Fruit fly (Drosophila melanogaster) whole organism, pupa: ENCODE data around the gene CG14883.

Experiments used
- CG10348 ChIP-seq: fragments of 200-800 bp; sonication (Bioruptor generic); IDR thresholded peaks from 2 replicates; pipeline ENCODE4 v1.3.6; 2022; ENCODE audit warnings: missing biosample characterization, missing genetic modification characterization
- CG12605 ChIP-seq: fragments of 200-800 bp; sonication (Bioruptor generic); IDR thresholded peaks from 2 replicates; pipeline ENCODE4 v1.3.6; 2022; ENCODE audit warnings: missing biosample characterization, missing genetic modification characterization
- CG13204 ChIP-seq: fragments of 200-800 bp; sonication (Bioruptor generic); optimal IDR thresholded peaks from 2 replicates; lab custom pipeline; 2018; ENCODE audit warnings: missing biosample characterization, mild to moderate bottlenecking, missing genetic modification characterization, moderate library complexity
- CG14655 ChIP-seq: fragments of 200-800 bp; sonication (Bioruptor generic); optimal IDR thresholded peaks from 3 replicates; lab custom pipeline; 2017; ENCODE audit warnings: mild to moderate bottlenecking, missing biosample characterization, missing genetic modification reagents, missing genetic modification characterization
- CG15710 ChIP-seq: fragments of 200-800 bp; sonication (Bioruptor generic); optimal IDR thresholded peaks from 2 replicates; lab custom pipeline; 2018; ENCODE audit warnings: missing biosample characterization, mild to moderate bottlenecking, missing genetic modification characterization, moderate library complexity
- CG17806 ChIP-seq: fragments of 200-800 bp; sonication (Bioruptor generic); optimal IDR thresholded peaks from 2 replicates; lab custom pipeline; 2018; ENCODE audit warnings: missing biosample characterization, mild to moderate bottlenecking, missing genetic modification characterization, moderate library complexity
- CG32121 ChIP-seq: fragments of 200-800 bp; sonication (Bioruptor generic); IDR thresholded peaks from 2 replicates; pipeline ENCODE4 v1.3.6; 2022; ENCODE audit warnings: missing biosample characterization, missing genetic modification characterization
- CG34367 ChIP-seq: fragments of 200-800 bp; sonication (Bioruptor generic); optimal IDR thresholded peaks from 2 replicates; lab custom pipeline; 2018; ENCODE audit warnings: missing biosample characterization, mild to moderate bottlenecking, missing genetic modification characterization
- CG4496 ChIP-seq: fragments of 200-800 bp; sonication (Bioruptor generic); IDR thresholded peaks from 3 replicates; pipeline ENCODE4 v1.3.6; 2022; ENCODE audit warnings: missing biosample characterization, missing genetic modification characterization
- CG8159 ChIP-seq: fragments of 200-800 bp; sonication (Bioruptor generic); optimal IDR thresholded peaks from 3 replicates; lab custom pipeline; 2018; ENCODE audit warnings: missing biosample characterization, mild to moderate bottlenecking, missing genetic modification characterization, moderate library complexity
- CG8301 ChIP-seq: fragments of 200-800 bp; sonication (Bioruptor generic); optimal IDR thresholded peaks from 2 replicates; lab custom pipeline; 2018; ENCODE audit warnings: missing biosample characterization, mild to moderate bottlenecking, missing genetic modification characterization
- CG9948 ChIP-seq: fragments of 200-800 bp; sonication (Bioruptor generic); optimal IDR thresholded peaks from 2 replicates; lab custom pipeline; 2018; ENCODE audit warnings: missing biosample characterization, mild to moderate bottlenecking, missing genetic modification characterization, moderate library complexity
- D1 ChIP-seq: fragments of 200-800 bp; sonication (Bioruptor generic); optimal IDR thresholded peaks from 2 replicates; lab custom pipeline; 2018; ENCODE audit warnings: missing biosample characterization, mild to moderate bottlenecking, missing genetic modification characterization, moderate library complexity
- EcR ChIP-seq: fragments of 200-800 bp; sonication (Bioruptor generic); optimal IDR thresholded peaks from 3 replicates; lab custom pipeline; 2019; ENCODE audit warnings: missing biosample characterization, missing genetic modification characterization, mild to moderate bottlenecking, moderate library complexity, missing genetic modification reagents
- Ets98B ChIP-seq: fragments of 200-800 bp; sonication (Bioruptor generic); IDR thresholded peaks from 2 replicates; pipeline ENCODE4 v1.3.6; 2022; ENCODE audit warnings: missing biosample characterization, missing genetic modification characterization
- Pif1A ChIP-seq: fragments of 200-800 bp; sonication (Bioruptor generic); optimal IDR thresholded peaks from 3 replicates; lab custom pipeline; 2016; ENCODE audit warnings: missing biosample characterization, missing genetic modification characterization
- Pif1B ChIP-seq: fragments of 200-800 bp; sonication (Bioruptor generic); optimal IDR thresholded peaks from 3 replicates; lab custom pipeline; 2016; ENCODE audit warnings: missing biosample characterization, missing genetic modification characterization
- Snoo ChIP-seq: fragments of 200-800 bp; sonication (Bioruptor generic); optimal IDR thresholded peaks from 3 replicates; lab custom pipeline; 2017; ENCODE audit warnings: missing biosample characterization, mild to moderate bottlenecking, missing genetic modification characterization, inconsistent platforms
- fd96Ca ChIP-seq: fragments of 200-800 bp; sonication (Bioruptor generic); IDR thresholded peaks from 3 replicates; pipeline ENCODE4 v1.3.6; 2022; ENCODE audit warnings: missing biosample characterization, missing genetic modification characterization
- gl ChIP-seq: fragments of 200-800 bp; sonication (Bioruptor generic); optimal IDR thresholded peaks from 2 replicates; lab custom pipeline; 2018; ENCODE audit warnings: missing biosample characterization, mild to moderate bottlenecking, missing genetic modification characterization
- rn ChIP-seq: fragments of 200-800 bp; sonication (Bioruptor generic); IDR thresholded peaks from 2 replicates; pipeline ENCODE4 v1.3.6; 2022; ENCODE audit warnings: missing biosample characterization, missing genetic modification characterization

CG14883 gene

dm6 chr3R:16469501-16470263, 13.8 kb downstream of the CG14883 start, which contains the start of the genes CG42232 and CSN5:
CG42232 (minus strand) TSS chr3R:16469663.
CSN5 (plus strand) TSS chr3R:16470099.
- TF ChIP-seq CG8301 (no peak), Ets98B (GFP tag; lab: Robert Waterston, UW) (no peak), rn (GFP tag; lab: Robert Waterston, UW) (no peak), gl (tag; lab: Kevin White, UChicago) (no peak), D1 (no peak), CG17806 (tag; lab: Kevin White, UChicago) (no peak), CG9948 (tag; lab: Kevin White, UChicago) (no peak), CG13204 (GFP tag; lab: Kevin White, UChicago) (no peak), CG10348 (GFP tag; lab: Robert Waterston, UW) (no peak), CG14655 (GFP tag; lab: Kevin White, UChicago) (no peak), CG12605 (GFP tag; lab: Robert Waterston, UW) (no peak)

- TF ChIP-seq CG4496 (GFP tag; lab: Robert Waterston, UW) (no peak), CG34367 (tag; lab: Kevin White, UChicago) (no peak), CG9948 (tag; lab: Kevin White, UChicago) (no peak), EcR (GFP tag; lab: Kevin White, UChicago) (no peak), CG15710 (tag; lab: Kevin White, UChicago) (no peak), gl (tag; lab: Kevin White, UChicago) (no peak), Ets98B (GFP tag; lab: Robert Waterston, UW) (no peak), Pif1A (GFP tag; lab: Kevin White, UChicago) (no peak), CG12605 (GFP tag; lab: Robert Waterston, UW) (no peak), CG14655 (GFP tag; lab: Kevin White, UChicago) (no peak), D1 (no peak), CG13204 (GFP tag; lab: Kevin White, UChicago) (no peak), CG32121 (GFP tag; lab: Robert Waterston, UW) (no peak)
- TF ChIP-seq, all 21 proteins: peak for 0
Measured at dm6 chr3R:16472301-16472700, 16.4 kb downstream of the CG14883 start, which contains the start of gene Gyc89Da. Gyc89Da (plus strand) TSS chr3R:16472601.

- no peak for TF ChIP-seq Pif1B (GFP tag; lab: Kevin White, UChicago)
- no peak for TF ChIP-seq CG13204 (GFP tag; lab: Kevin White, UChicago)
- TF ChIP-seq Snoo (tag; lab: Kevin White, UChicago) = no peak
Measured at dm6 chr3R:16476472-16476871, 20.6 kb downstream of the CG14883 start.

dm6 chr3R:16477033-16477432, 21.2 kb downstream of the CG14883 start, which contains the start of gene Gyc89Db:
Gyc89Db (plus strand) TSS chr3R:16477110.
- no peak for TF ChIP-seq CG4496 (GFP tag; lab: Robert Waterston, UW)
- TF ChIP-seq fd96Ca (GFP tag; lab: Robert Waterston, UW) = no peak
- TF ChIP-seq CG13204 (GFP tag; lab: Kevin White, UChicago) = no peak
- TF ChIP-seq Snoo (tag; lab: Kevin White, UChicago) = no peak
- no peak for TF ChIP-seq Ets98B (GFP tag; lab: Robert Waterston, UW)
- no peak for TF ChIP-seq CG10348 (GFP tag; lab: Robert Waterston, UW)
- no peak for TF ChIP-seq CG8159 (tag; lab: Kevin White, UChicago)
- no peak for TF ChIP-seq Pif1A (GFP tag; lab: Kevin White, UChicago)
- TF ChIP-seq CG15710 (tag; lab: Kevin White, UChicago) = no peak
- TF ChIP-seq D1 = no peak

- no peak for TF ChIP-seq CG32121 (GFP tag; lab: Robert Waterston, UW)
- no peak for TF ChIP-seq CG9948 (tag; lab: Kevin White, UChicago)
- no peak for TF ChIP-seq D1
- no peak for TF ChIP-seq EcR (GFP tag; lab: Kevin White, UChicago)
- no peak for TF ChIP-seq CG17806 (tag; lab: Kevin White, UChicago)
- TF ChIP-seq Pif1A (GFP tag; lab: Kevin White, UChicago) = no peak
- no peak for TF ChIP-seq CG13204 (GFP tag; lab: Kevin White, UChicago)
- no peak for TF ChIP-seq fd96Ca (GFP tag; lab: Robert Waterston, UW)
- no peak for TF ChIP-seq CG14655 (GFP tag; lab: Kevin White, UChicago)
Measured at dm6 chr3R:16480995-16481394, 25.1 kb downstream of the CG14883 start, which contains the start of gene Dhfr. Dhfr (plus strand) TSS chr3R:16481167.

dm6 chr3R:16482276-16482675, 26.4 kb downstream of the CG14883 start, which contains the start of gene Sdhaf3:
Sdhaf3 (minus strand) TSS chr3R:16482452.
- no peak for TF ChIP-seq gl (tag; lab: Kevin White, UChicago)
- TF ChIP-seq Pif1A (GFP tag; lab: Kevin White, UChicago) = no peak
- TF ChIP-seq rn (GFP tag; lab: Robert Waterston, UW) = no peak
- TF ChIP-seq CG8159 (tag; lab: Kevin White, UChicago) = no peak
- no peak for TF ChIP-seq CG17806 (tag; lab: Kevin White, UChicago)
- no peak for TF ChIP-seq D1
- no peak for TF ChIP-seq CG9948 (tag; lab: Kevin White, UChicago)
- TF ChIP-seq CG15710 (tag; lab: Kevin White, UChicago) = no peak
- TF ChIP-seq Ets98B (GFP tag; lab: Robert Waterston, UW) = no peak
- no peak for TF ChIP-seq CG8301
- TF ChIP-seq CG4496 (GFP tag; lab: Robert Waterston, UW) = no peak
- no peak for TF ChIP-seq fd96Ca (GFP tag; lab: Robert Waterston, UW)
